Fruit fly (Drosophila melanogaster) whole organism, prepupa: Measurements from ENCODE around the gene CG18170.

Experiments used
- Blimp-1 ChIP-seq: fragments of 200-800 bp; sonication (Bioruptor generic); optimal IDR thresholded peaks from 3 replicates; lab custom pipeline; 2017; ENCODE audit warnings: missing biosample characterization, missing genetic modification characterization, mild to moderate bottlenecking, moderate library complexity, missing genetic modification reagents
- CG10631 ChIP-seq: fragments of 200-800 bp; sonication (Bioruptor generic); optimal IDR thresholded peaks from 2 replicates; lab custom pipeline; 2016; ENCODE audit warnings: missing biosample characterization, missing genetic modification characterization
- CG10669 ChIP-seq: fragments of 200-800 bp; sonication (Bioruptor generic); optimal IDR thresholded peaks from 3 replicates; lab custom pipeline; 2018; ENCODE audit warnings: missing biosample characterization, mild to moderate bottlenecking, missing genetic modification characterization, moderate library complexity
- CG11294 ChIP-seq: fragments of 200-800 bp; sonication (Bioruptor generic); IDR thresholded peaks from 2 replicates; pipeline ENCODE4 v1.3.6; 2022; ENCODE audit warnings: missing biosample characterization, missing genetic modification characterization
- CG11902 ChIP-seq: fragments of 200-800 bp; sonication (Bioruptor generic); optimal IDR thresholded peaks from 3 replicates; lab custom pipeline; 2016; ENCODE audit warnings: missing biosample characterization, missing genetic modification characterization
- CG15336 ChIP-seq: fragments of 200-800 bp; sonication (Bioruptor generic); IDR thresholded peaks from 2 replicates; pipeline ENCODE4 v1.3.6; 2022; ENCODE audit warnings: missing biosample characterization, missing genetic modification characterization
- CG1621 ChIP-seq: fragments of 200-800 bp; sonication (Bioruptor generic); optimal IDR thresholded peaks from 3 replicates; lab custom pipeline; 2018; ENCODE audit warnings: missing biosample characterization, mild to moderate bottlenecking, missing genetic modification characterization
- CG31627 ChIP-seq: fragments of 200-800 bp; sonication (Bioruptor generic); optimal IDR thresholded peaks from 3 replicates; lab custom pipeline; 2016; ENCODE audit warnings: missing biosample characterization, missing genetic modification characterization
- CG32006 ChIP-seq: fragments of 200-800 bp; sonication (Bioruptor generic); optimal IDR thresholded peaks from 3 replicates; lab custom pipeline; 2017; ENCODE audit warnings: missing biosample characterization, mild to moderate bottlenecking, missing genetic modification characterization
- CG34406 ChIP-seq: fragments of 200-800 bp; sonication (Bioruptor generic); optimal IDR thresholded peaks from 3 replicates; lab custom pipeline; 2016; ENCODE audit warnings: missing biosample characterization, missing genetic modification characterization
- CG4318 ChIP-seq: fragments of 200-800 bp; sonication (Bioruptor generic); optimal IDR thresholded peaks from 3 replicates; lab custom pipeline; 2017; ENCODE audit warnings: missing biosample characterization, mild to moderate bottlenecking, missing genetic modification characterization
- CG6163 ChIP-seq: fragments of 200-800 bp; sonication (Bioruptor generic); IDR thresholded peaks from 3 replicates; pipeline ENCODE4 v1.3.6; 2022; ENCODE audit warnings: missing biosample characterization, missing genetic modification characterization
- CG6276 ChIP-seq: fragments of 200-800 bp; sonication (Bioruptor generic); optimal IDR thresholded peaks from 2 replicates; lab custom pipeline; 2017; ENCODE audit warnings: missing biosample characterization, mild to moderate bottlenecking, missing genetic modification characterization
- CG6792 ChIP-seq: fragments of 200-800 bp; sonication (Bioruptor generic); optimal IDR thresholded peaks from 3 replicates; lab custom pipeline; 2016; ENCODE audit warnings: missing biosample characterization, missing genetic modification characterization
- CG6808 ChIP-seq: fragments of 200-800 bp; sonication (Bioruptor generic); optimal IDR thresholded peaks from 3 replicates; lab custom pipeline; 2017; ENCODE audit warnings: missing biosample characterization, missing genetic modification characterization, mild to moderate bottlenecking, moderate library complexity, missing genetic modification reagents
- CG6854 ChIP-seq: fragments of 200-800 bp; sonication (Bioruptor generic); optimal IDR thresholded peaks from 2 replicates; lab custom pipeline; 2017; ENCODE audit warnings: missing biosample characterization, mild to moderate bottlenecking, missing genetic modification characterization
- CG8119 ChIP-seq: fragments of 200-800 bp; sonication (Bioruptor generic); IDR thresholded peaks from 3 replicates; pipeline ENCODE4 v1.3.6; 2022; ENCODE audit warnings: missing biosample characterization, missing genetic modification characterization
- CG8319 ChIP-seq: fragments of 200-800 bp; sonication (Bioruptor generic); optimal IDR thresholded peaks from 3 replicates; lab custom pipeline; 2016; ENCODE audit warnings: missing biosample characterization, missing genetic modification characterization
- Eip75B ChIP-seq: fragments of 200-800 bp; sonication (Bioruptor generic); optimal IDR thresholded peaks from 3 replicates; lab custom pipeline; 2016; ENCODE audit warnings: missing biosample characterization, missing genetic modification characterization
- Eip78C ChIP-seq: fragments of 200-800 bp; sonication (Bioruptor generic); peaks from one replicate; lab custom pipeline; 2016; ENCODE audit warnings: missing biosample characterization, missing genetic modification characterization
- Eip93F ChIP-seq: fragments of 200-800 bp; sonication (Bioruptor generic); optimal IDR thresholded peaks from 2 replicates; lab custom pipeline; 2016; ENCODE audit warnings: missing biosample characterization, mild to moderate bottlenecking, missing genetic modification characterization
- Ets21C ChIP-seq: fragments of 200-800 bp; sonication (Bioruptor generic); optimal IDR thresholded peaks from 3 replicates; lab custom pipeline; 2016; ENCODE audit warnings: missing biosample characterization, missing genetic modification characterization
- Ets96B ChIP-seq: fragments of 200-800 bp; optimal IDR thresholded peaks from 2 replicates; lab custom pipeline; 2019; ENCODE audit warnings: missing biosample characterization, mild to moderate bottlenecking, missing genetic modification characterization, moderate library complexity
- Gug ChIP-seq: fragments of 200-800 bp; sonication (Bioruptor generic); IDR thresholded peaks from 2 replicates; pipeline ENCODE4 v1.3.6; 2022; ENCODE audit warnings: missing biosample characterization, missing genetic modification characterization
- Hr38 ChIP-seq: sonication (Bioruptor generic); optimal IDR thresholded peaks from 2 replicates; lab custom pipeline; 2016; ENCODE audit warnings: missing biosample characterization, missing genetic modification characterization
- Hr39 ChIP-seq: fragments of 200-800 bp; sonication (Bioruptor generic); optimal IDR thresholded peaks from 2 replicates; lab custom pipeline; 2016; ENCODE audit warnings: missing biosample characterization, missing genetic modification characterization
- Hr4 ChIP-seq: fragments of 200-800 bp; sonication (Bioruptor generic); optimal IDR thresholded peaks from 3 replicates; lab custom pipeline; 2016; ENCODE audit warnings: missing biosample characterization, missing genetic modification characterization
- Lpt ChIP-seq: fragments of 200-800 bp; sonication (Bioruptor generic); optimal IDR thresholded peaks from 3 replicates; lab custom pipeline; 2016; ENCODE audit warnings: missing biosample characterization, missing genetic modification characterization
- Met ChIP-seq: fragments of 200-800 bp; sonication (Bioruptor generic); optimal IDR thresholded peaks from 3 replicates; lab custom pipeline; 2016; ENCODE audit warnings: missing biosample characterization, missing genetic modification characterization
- OdsH ChIP-seq: fragments of 200-800 bp; sonication (Bioruptor generic); optimal IDR thresholded peaks from 3 replicates; lab custom pipeline; 2016; ENCODE audit warnings: missing biosample characterization, missing genetic modification characterization
- Smox ChIP-seq: fragments of 200-800 bp; sonication (Bioruptor generic); optimal IDR thresholded peaks from 3 replicates; lab custom pipeline; 2016; ENCODE audit warnings: missing biosample characterization, missing genetic modification characterization
- Sox14 ChIP-seq: fragments of 200-800 bp; sonication (Bioruptor generic); optimal IDR thresholded peaks from 3 replicates; lab custom pipeline; 2016; ENCODE audit warnings: missing biosample characterization, missing genetic modification characterization
- Sox15 ChIP-seq: fragments of 200-800 bp; sonication (Bioruptor generic); optimal IDR thresholded peaks from 3 replicates; lab custom pipeline; 2016; ENCODE audit warnings: missing biosample characterization, missing genetic modification characterization
- achi ChIP-seq: fragments of 200-800 bp; sonication (Bioruptor generic); optimal IDR thresholded peaks from 3 replicates; lab custom pipeline; 2016; ENCODE audit warnings: missing biosample characterization, missing genetic modification characterization
- acj6 ChIP-seq: fragments of 200-800 bp; sonication (Bioruptor generic); optimal IDR thresholded peaks from 3 replicates; lab custom pipeline; 2016; ENCODE audit warnings: missing biosample characterization, missing genetic modification characterization
- cyc ChIP-seq: fragments of 200-800 bp; sonication (Bioruptor generic); optimal IDR thresholded peaks from 3 replicates; lab custom pipeline; 2016; ENCODE audit warnings: missing biosample characterization, missing genetic modification characterization
- dac ChIP-seq: fragments of 200-800 bp; sonication (Bioruptor generic); optimal IDR thresholded peaks from 2 replicates; lab custom pipeline; 2017; ENCODE audit warnings: missing biosample characterization, mild to moderate bottlenecking, missing genetic modification characterization
- dsx ChIP-seq: fragments of 200-800 bp; optimal IDR thresholded peaks from 3 replicates; lab custom pipeline; 2019; ENCODE audit warnings: missing biosample characterization, mild to moderate bottlenecking, missing genetic modification characterization, moderate library complexity; ENCODE audit not compliant: poor library complexity, severe bottlenecking
- eg ChIP-seq: fragments of 200-800 bp; sonication (Bioruptor generic); IDR thresholded peaks from 3 replicates; pipeline ENCODE4 v1.3.6; 2022; ENCODE audit warnings: missing biosample characterization, missing genetic modification characterization
- fd85E ChIP-seq: fragments of 200-800 bp; sonication (Bioruptor generic); optimal IDR thresholded peaks from 3 replicates; lab custom pipeline; 2016; ENCODE audit warnings: missing biosample characterization, missing genetic modification characterization
- fkh ChIP-seq: fragments of 200-800 bp; sonication (Bioruptor generic); optimal IDR thresholded peaks from 3 replicates; lab custom pipeline; 2017; ENCODE audit warnings: missing biosample characterization, mild to moderate bottlenecking, missing genetic modification characterization, moderate library complexity
- lz ChIP-seq: fragments of 200-800 bp; sonication (Bioruptor generic); optimal IDR thresholded peaks from 3 replicates; lab custom pipeline; 2016; ENCODE audit warnings: missing biosample characterization, missing genetic modification characterization
- net ChIP-seq: fragments of 200-800 bp; sonication (Bioruptor generic); optimal IDR thresholded peaks from 3 replicates; lab custom pipeline; 2016; ENCODE audit warnings: missing biosample characterization, missing genetic modification characterization
- salr ChIP-seq, 2 experiments: fragments of 200-800 bp; sonication (Bioruptor generic); optimal IDR thresholded peaks; 3 replicates each; lab custom pipeline; 2016 to 2018; ENCODE audit warnings: missing biosample characterization in 2 of 2, missing genetic modification characterization in 2 of 2, mild to moderate bottlenecking in 1 of 2
- ss ChIP-seq, 2 experiments: fragments of 200-800 bp; sonication (Bioruptor generic); optimal IDR thresholded peaks; 2 replicates in 1 of 2; 3 replicates in 1 of 2; lab custom pipeline; 2017 to 2018; ENCODE audit warnings: mild to moderate bottlenecking in 2 of 2, missing biosample characterization in 2 of 2, missing genetic modification characterization in 2 of 2, moderate library complexity in 1 of 2
- svp ChIP-seq: fragments of 200-800 bp; sonication (Bioruptor generic); peaks from one replicate; lab custom pipeline; 2016; ENCODE audit warnings: missing biosample characterization, missing genetic modification characterization
- topi ChIP-seq: fragments of 200-800 bp; sonication (Bioruptor generic); optimal IDR thresholded peaks from 3 replicates; lab custom pipeline; 2016; ENCODE audit warnings: missing biosample characterization, missing genetic modification characterization
- vri ChIP-seq: fragments of 200-800 bp; sonication (Bioruptor generic); optimal IDR thresholded peaks from 3 replicates; lab custom pipeline; 2016; ENCODE audit warnings: missing biosample characterization, mild to moderate bottlenecking, missing genetic modification characterization

Gene CG18170

dm6 chr3L:1637652-1638051 is 34.9 kb downstream of the CG18170 start, which contains the start of gene nSyb:
Gene nSyb (minus strand): TSS chr3L:1637752.
- no peak for TF ChIP-seq dsx (GFP tag; lab: Kevin White, UChicago)
- TF ChIP-seq CG1621: no peak
- no peak for TF ChIP-seq Lpt (GFP tag; lab: Kevin White, UChicago)
- no peak for TF ChIP-seq net
- TF ChIP-seq fd85E (GFP tag; lab: Kevin White, UChicago): no peak
- TF ChIP-seq CG6276: no peak
- no peak for TF ChIP-seq Ets21C (GFP tag; lab: Kevin White, UChicago)
- no peak for TF ChIP-seq Hr39 (GFP tag; lab: Kevin White, UChicago)
- TF ChIP-seq CG6854 (GFP tag; lab: Kevin White, UChicago): no peak
- no peak for TF ChIP-seq Hr38
- TF ChIP-seq achi (GFP tag; lab: Kevin White, UChicago): no peak
- no peak for TF ChIP-seq fkh (GFP tag; lab: Kevin White, UChicago)
- TF ChIP-seq CG31627: no peak
- TF ChIP-seq CG4318 (GFP tag; lab: Kevin White, UChicago): no peak
- TF ChIP-seq svp (GFP tag; lab: Kevin White, UChicago): no peak
- no peak for TF ChIP-seq CG34406 (GFP tag; lab: Kevin White, UChicago)
- TF ChIP-seq Eip78C: no peak
- TF ChIP-seq CG32006 (GFP tag; lab: Kevin White, UChicago): no peak
- TF ChIP-seq lz (GFP tag; lab: Kevin White, UChicago): no peak
- TF ChIP-seq vri (GFP tag; lab: Kevin White, UChicago): no peak

- TF ChIP-seq Smox (peak; percentile 73), fkh (GFP tag; lab: Kevin White, UChicago) (no peak), CG6808 (GFP tag; lab: Kevin White, UChicago) (no peak), Ets96B (peak; percentile 63), Eip93F (GFP tag; lab: Kevin White, UChicago) (no peak), ss (GFP tag; optimal IDR thresholded peaks at IDR 0.05; lab: Kevin White, UChicago) (peak in 1 of 2 experiments; percentile 39), svp (GFP tag; lab: Kevin White, UChicago) (no peak), Gug (peak; percentile 68; the same call in 1 of the 2 replicates), Eip75B (GFP tag; lab: Kevin White, UChicago) (no peak), CG6792 (GFP tag; lab: Kevin White, UChicago) (peak; percentile 75), Blimp-1 (GFP tag; lab: Kevin White, UChicago) (no peak), cyc (GFP tag; lab: Kevin White, UChicago) (peak; percentile 88), net (no peak), dac (GFP tag; lab: Kevin White, UChicago) (peak; percentile 42), CG15336 (GFP tag; lab: Robert Waterston, UW) (no peak), CG32006 (GFP tag; lab: Kevin White, UChicago) (peak; percentile 72), lz (GFP tag; lab: Kevin White, UChicago) (peak; percentile 89), CG10631 (peak; percentile 83), CG10669 (GFP tag; lab: Kevin White, UChicago) (no peak), salr (GFP tag; optimal IDR thresholded peaks at IDR 0.05; lab: Kevin White, UChicago) (peak in 1 of 2 experiments; percentile 29), CG11294 (GFP tag; lab: Robert Waterston, UW) (peak; percentile 54; the same call in 1 of the 2 replicates), Eip78C (no peak), CG6854 (GFP tag; lab: Kevin White, UChicago) (no peak), OdsH (GFP tag; lab: Kevin White, UChicago) (no peak), Ets21C (GFP tag; lab: Kevin White, UChicago) (peak; percentile 85), Hr4 (GFP tag; lab: Kevin White, UChicago) (peak; percentile 81), achi (GFP tag; lab: Kevin White, UChicago) (peak; percentile 73), Sox14 (peak; percentile 78), CG8319 (GFP tag; lab: Kevin White, UChicago) (peak; percentile 64), CG8119 (peak; percentile 53), Sox15 (GFP tag; lab: Kevin White, UChicago) (peak; percentile 79), dsx (GFP tag; lab: Kevin White, UChicago) (no peak), eg (GFP tag; lab: Robert Waterston, UW) (peak; percentile 73; the same call in 2 of the 3 replicates), CG31627 (peak; percentile 90), topi (peak; percentile 80), Met (GFP tag; lab: Kevin White, UChicago) (no peak), acj6 (peak; percentile 82), CG6163 (peak; percentile 83), CG11902 (peak; percentile 79), Hr38 (no peak)
Measured at dm6 chr3L:1639185-1639812, 36.5 kb downstream of the CG18170 start, which contains the start of the genes Mettl2 and Bgb. Gene Mettl2 (minus strand): TSS chr3L:1639235. Gene Bgb (plus strand): TSS chr3L:1639711.
